Worm (Caenorhabditis elegans): Measurements from ENCODE around the gene F19G12.11.

F19G12.11 gene

DNA sequence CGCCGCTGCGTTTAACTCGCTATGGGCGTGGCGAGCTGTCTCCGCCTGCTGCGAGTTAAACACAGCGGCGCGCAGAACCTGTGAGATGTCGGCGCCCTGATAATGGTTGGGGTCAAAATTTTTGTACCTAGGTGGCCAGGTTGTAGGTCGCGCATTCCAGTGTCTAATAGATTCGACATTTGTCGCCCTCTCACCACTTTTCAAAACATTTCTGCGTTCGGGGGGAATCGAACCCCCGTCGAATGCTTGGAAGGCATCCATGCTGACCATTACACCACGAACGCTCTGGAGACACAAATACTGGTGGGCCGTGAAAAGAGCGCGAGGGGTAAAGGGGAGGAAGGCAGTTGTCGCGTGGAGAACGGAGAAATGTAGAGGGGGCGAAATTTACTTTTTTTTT is 46.9 kb downstream of the F19G12.11 start (continued):
- TF ChIP-seq ceh-22 (tag; optimal IDR thresholded peaks at IDR 0.05) (no peak), pat-9 (tag; optimal IDR thresholded peaks at IDR 0.05) (peak; percentile 80), fax-1 (tag; optimal IDR thresholded peaks at IDR 0.05) (peak; percentile 65), hlh-15 (tag; optimal IDR thresholded peaks at IDR 0.05) (peak; percentile 61), C38D4.7 (GFP tag; optimal IDR thresholded peaks at IDR 0.05) (peak; percentile 78), unc-86 (tag; optimal IDR thresholded peaks at IDR 0.05) (peak; percentile 77), lim-6 (tag; optimal IDR thresholded peaks at IDR 0.05) (peak; percentile 79), pros-1 (tag; optimal IDR thresholded peaks at IDR 0.05) (no peak), ceh-30 (tag; optimal IDR thresholded peaks at IDR 0.05) (peak; percentile 17), ref-2 (tag; optimal IDR thresholded peaks at IDR 0.05) (peak; percentile 84), ceh-9 (tag; optimal IDR thresholded peaks at IDR 0.05) (peak; percentile 32), unc-3 (GFP tag; conservative IDR thresholded peaks at IDR 0.05) (peak; percentile 89), unc-3 (tag; optimal IDR thresholded peaks at IDR 0.05) (peak; percentile 38), hlh-13 (GFP tag; optimal IDR thresholded peaks at IDR 0.05) (peak; percentile 80), pax-1 (tag; optimal IDR thresholded peaks at IDR 0.05) (no peak), dve-1 (tag; optimal IDR thresholded peaks at IDR 0.05) (no peak), Y22D7AL.16 (tag; optimal IDR thresholded peaks at IDR 0.05) (peak; percentile 85), eyg-1 (tag; optimal IDR thresholded peaks at IDR 0.05) (peak; percentile 57), ceh-24 (tag; optimal IDR thresholded peaks at IDR 0.05) (no peak), ceh-19 (GFP tag; optimal IDR thresholded peaks at IDR 0.05) (peak; percentile 90), ceh-31 (tag; optimal IDR thresholded peaks at IDR 0.05) (peak; percentile 68), nfya-1 (tag; optimal IDR thresholded peaks at IDR 0.05) (peak; percentile 77), ceh-48 (tag; optimal IDR thresholded peaks at IDR 0.05) (peak; percentile 70), lin-11 (tag; optimal IDR thresholded peaks at IDR 0.05) (peak; percentile 76), hlh-8 (tag; optimal IDR thresholded peaks at IDR 0.05) (peak; percentile 56), sox-4 (tag; optimal IDR thresholded peaks at IDR 0.05) (peak; percentile 87), syd-9 (tag; optimal IDR thresholded peaks at IDR 0.05) (peak; percentile 83), nhr-11 (tag; optimal IDR thresholded peaks at IDR 0.05) (no peak), F13H6.1 (tag; optimal IDR thresholded peaks at IDR 0.05) (peak; percentile 58), rnt-1 (tag; optimal IDR thresholded peaks at IDR 0.05) (peak; percentile 85), pqm-1 (tag; optimal IDR thresholded peaks at IDR 0.05) (peak; percentile 66)
